Worm (Caenorhabditis elegans) whole organism, L4/young adult: ENCODE data around the gene T04C12.9.

Experiments used
- W03F9.2 ChIP-seq: fragments of 150-350 bp; optimal IDR thresholded peaks from 2 replicates; lab custom pipeline; 2014; ENCODE audit warnings: missing biosample characterization, missing genetic modification characterization
- dao-5 ChIP-seq: sonication (generic microtip); optimal IDR thresholded peaks from 2 replicates; lab custom pipeline; 2016; ENCODE audit warnings: missing genotype, missing genetic modification characterization, moderate library complexity, missing compliant biosample characterization
- him-1 ChIP-seq: sonication (generic microtip); optimal IDR thresholded peaks from 2 replicates; lab custom pipeline; 2016; ENCODE audit warnings: missing genotype, missing genetic modification reagents, missing genetic modification characterization, missing compliant biosample characterization

- TF ChIP-seq him-1 (no peak), W03F9.2 (tag; lab: Kevin White, UChicago) (no peak), dao-5 (tag; lab: Kevin White, UChicago) (no peak)
These were observed 19.9 kb upstream of the T04C12.9 start for ce11 chrV:11082964-11083363.
